Fruit fly (Drosophila melanogaster): Measurements from ENCODE around the gene CG42750.

The CG42750 gene

DNA sequence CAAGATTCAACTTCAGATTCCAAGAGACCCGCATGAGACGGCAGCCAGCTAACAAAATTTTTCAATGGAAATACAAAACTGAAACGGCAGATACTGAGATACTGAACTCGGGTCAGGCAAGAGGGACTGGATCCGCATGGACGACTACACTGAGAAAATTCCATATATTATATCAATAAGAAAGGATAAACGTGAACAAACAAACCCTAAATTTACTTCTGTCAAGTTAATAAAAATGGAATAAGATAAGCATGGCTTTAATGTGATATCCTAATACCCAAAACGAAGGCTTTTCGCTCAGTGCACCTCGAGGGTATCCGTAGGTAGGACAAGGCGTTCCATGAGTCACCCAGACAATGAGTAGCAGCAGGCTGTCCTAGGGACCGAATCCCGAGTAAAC, 130.3 kb downstream of the CG42750 start (continued):
- peak; percentile 70 for TF ChIP-seq CG7372 (GFP tag; IDR thresholded peaks at IDR 0.05)
- no peak for TF ChIP-seq nerfin-2 (GFP tag; IDR thresholded peaks at IDR 0.05; ENCODE audit: partially characterized antibody)
- peak; percentile 86 for TF ChIP-seq lmd (GFP tag; IDR thresholded peaks at IDR 0.05)
- TF ChIP-seq fru (optimal IDR thresholded peaks at IDR 0.05): no peak
- peak; percentile 76; the same call in 1 of the 2 replicates for TF ChIP-seq ro (GFP tag; IDR thresholded peaks at IDR 0.05)
- TF ChIP-seq CHES-1-like (GFP tag; optimal IDR thresholded peaks at IDR 0.05): peak; percentile 83
- TF ChIP-seq ssp (GFP tag; IDR thresholded peaks at IDR 0.05): peak; percentile 66
- TF ChIP-seq CG3163 (GFP tag; optimal IDR thresholded peaks at IDR 0.05): peak; percentile 63
- TF ChIP-seq CG8089 (GFP tag; optimal IDR thresholded peaks at IDR 0.05): peak; percentile 84
- peak; percentile 97 for TF ChIP-seq Med (GFP tag)
- TF ChIP-seq CG11723 (GFP tag; optimal IDR thresholded peaks at IDR 0.05): peak; percentile 57
- TF ChIP-seq CG9932 (GFP tag; IDR thresholded peaks at IDR 0.05): peak; percentile 50; the same call in 1 of the 2 replicates
- peak; percentile 53 for TF ChIP-seq nau (GFP tag; optimal IDR thresholded peaks at IDR 0.05)
- TF ChIP-seq CG8944 (GFP tag; optimal IDR thresholded peaks at IDR 0.05): peak; percentile 83
- peak; percentile 87 for TF ChIP-seq CG30403 (GFP tag; optimal IDR thresholded peaks at IDR 0.05)
- peak; percentile 86 for TF ChIP-seq CG10654 (GFP tag; optimal IDR thresholded peaks at IDR 0.05)
- peak; percentile 56 for TF ChIP-seq btn (GFP tag; optimal IDR thresholded peaks at IDR 0.05)
- TF ChIP-seq gt (GFP tag; IDR thresholded peaks at IDR 0.05): peak; percentile 61
- peak; percentile 13 for TF ChIP-seq CG6854 (GFP tag; optimal IDR thresholded peaks at IDR 0.05)
- peak; percentile 45; the same call in 1 of the 2 replicates for TF ChIP-seq stc (GFP tag; IDR thresholded peaks at IDR 0.05)
- 0 out of 2 replicates have a peak, but pooled peaks have one; percentile 46 for TF ChIP-seq Nf-YA (GFP tag; IDR thresholded peaks at IDR 0.05)
- peak; percentile 3 for TF ChIP-seq CG13296 (GFP tag; optimal IDR thresholded peaks at IDR 0.05)
- TF ChIP-seq lab (GFP tag; optimal IDR thresholded peaks at IDR 0.05): peak; percentile 84
- peak; percentile 86 for TF ChIP-seq slou (GFP tag; optimal IDR thresholded peaks at IDR 0.05)
- peak; percentile 65 for TF ChIP-seq Hmr (GFP tag; optimal IDR thresholded peaks at IDR 0.05)
- peak; percentile 66; the same call in 2 of the 3 replicates for TF ChIP-seq H15 (GFP tag; IDR thresholded peaks at IDR 0.05)
- peak; percentile 88 for TF ChIP-seq CG8388 (GFP tag; optimal IDR thresholded peaks at IDR 0.05)
- peak; percentile 87 for TF ChIP-seq pnt (GFP tag; optimal IDR thresholded peaks at IDR 0.05)
- TF ChIP-seq crol (GFP tag; IDR thresholded peaks at IDR 0.05): no peak; the same call in 1 of the 2 replicates
- TF ChIP-seq TFAM (GFP tag; optimal IDR thresholded peaks at IDR 0.05): peak; percentile 55
- peak; percentile 88 for TF ChIP-seq sim (GFP tag; IDR thresholded peaks at IDR 0.05)
- no peak for TF ChIP-seq Hand (GFP tag; optimal IDR thresholded peaks at IDR 0.05)
- TF ChIP-seq cato (GFP tag; optimal IDR thresholded peaks at IDR 0.05; ENCODE audit: borderline replicate concordance): peak; percentile 75
- peak; percentile 51 for TF ChIP-seq Hmx (GFP tag; optimal IDR thresholded peaks at IDR 0.05)
- peak; percentile 47 for TF ChIP-seq CG17802 (tag; optimal IDR thresholded peaks at IDR 0.05)
- TF ChIP-seq Blimp-1 (GFP tag; optimal IDR thresholded peaks at IDR 0.05): peak; percentile 59
- peak; percentile 84 for TF ChIP-seq CG11504 (tag; optimal IDR thresholded peaks at IDR 0.05)
- peak; percentile 71 for TF ChIP-seq nerfin-1 (tag; optimal IDR thresholded peaks at IDR 0.05)
- no peak for TF ChIP-seq abd-A (tag; optimal IDR thresholded peaks at IDR 0.05)
- peak; percentile 81 for TF ChIP-seq mam (GFP tag; optimal IDR thresholded peaks at IDR 0.05)
- peak; percentile 80 for TF ChIP-seq Dbx (GFP tag; IDR thresholded peaks at IDR 0.05)
- TF ChIP-seq D19B (GFP tag; optimal IDR thresholded peaks at IDR 0.05): peak; percentile 62
- TF ChIP-seq HLH3B (GFP tag; IDR thresholded peaks at IDR 0.05): peak; percentile 69
- TF ChIP-seq Side (GFP tag; optimal IDR thresholded peaks at IDR 0.05): peak; percentile 84
- peak; percentile 79 for TF ChIP-seq tup (GFP tag; optimal IDR thresholded peaks at IDR 0.05)
- TF ChIP-seq caup (GFP tag; optimal IDR thresholded peaks at IDR 0.05; ENCODE audit: severe bottlenecking): peak; percentile 75
- peak; percentile 27 for TF ChIP-seq salm (tag; optimal IDR thresholded peaks at IDR 0.05)
- TF ChIP-seq toy (GFP tag; IDR thresholded peaks at IDR 0.05): no peak
- peak; percentile 58 for TF ChIP-seq emc (GFP tag; optimal IDR thresholded peaks at IDR 0.05)
- peak; percentile 81 for TF ChIP-seq Hr3 (GFP tag; optimal IDR thresholded peaks at IDR 0.05)
- TF ChIP-seq CG11560 (tag; IDR thresholded peaks at IDR 0.05): peak; percentile 62; the same call in 2 of the 3 replicates

Measured in whole organism, embryonic.